Worm (Caenorhabditis elegans) whole organism, L4 larva: ENCODE measurements around the gene B0302.5.

Experiments
- egl-27 ChIP-seq: sonication (generic microtip); optimal IDR thresholded peaks from 3 replicates; lab custom pipeline; 2017; ENCODE audit warnings: missing biosample characterization, missing genetic modification reagents, missing genetic modification characterization
- nhr-237 ChIP-seq: sonication (generic microtip); optimal IDR thresholded peaks from 2 replicates; lab custom pipeline; 2017; ENCODE audit warnings: missing biosample characterization, missing genetic modification characterization
- skn-1 ChIP-seq: fragments of 150-350 bp; optimal IDR thresholded peaks from 2 replicates; lab custom pipeline; 2014; ENCODE audit warnings: missing biosample characterization, missing genetic modification characterization
- snpc-1.2 ChIP-seq: fragments of 200-800 bp; sonication (Bioruptor generic); IDR thresholded peaks from 2 replicates; pipeline ENCODE4 v1.3.6; 2022; ENCODE audit warnings: missing genetic modification reagents, missing genetic modification characterization, missing compliant biosample characterization
- spr-1 ChIP-seq: sonication (generic microtip); optimal IDR thresholded peaks from 2 replicates; lab custom pipeline; 2016; ENCODE audit warnings: mild to moderate bottlenecking, missing genetic modification characterization, missing compliant biosample characterization
- zag-1 ChIP-seq: fragments of 150-350 bp; optimal IDR thresholded peaks from 2 replicates; lab custom pipeline; 2014; ENCODE audit warnings: missing biosample characterization, missing genetic modification characterization

DNA sequence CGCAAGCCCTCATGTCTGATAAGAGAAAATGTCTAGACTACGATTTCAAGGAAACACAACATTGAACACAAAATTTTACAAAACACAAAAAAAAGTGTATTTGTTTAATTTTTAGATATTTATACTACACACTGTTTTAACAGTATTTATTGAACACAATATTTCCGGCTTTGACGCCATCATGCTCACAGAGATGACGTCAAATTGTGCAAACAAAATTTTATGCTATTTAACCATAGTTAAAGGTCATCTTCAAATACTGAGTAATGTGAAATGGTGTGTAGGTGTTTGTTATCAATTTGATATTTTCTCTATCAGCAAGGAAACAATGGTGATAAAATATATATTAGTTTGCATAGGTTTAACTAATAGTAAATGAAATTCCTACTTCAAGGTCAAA, 48.4 kb downstream of the B0302.5 start:
- no peak for TF ChIP-seq snpc-1.2 (GFP tag; lab: Robert Waterston, UW)
- TF ChIP-seq skn-1 (tag; lab: Kevin White, UChicago): no peak
- TF ChIP-seq zag-1 (tag; lab: Kevin White, UChicago): no peak
- no peak for TF ChIP-seq nhr-237 (tag; lab: Kevin White, UChicago)
- TF ChIP-seq egl-27 (tag; lab: Kevin White, UChicago): no peak
- no peak for TF ChIP-seq spr-1 (tag; lab: Kevin White, UChicago)
